Fruit fly (Drosophila melanogaster) whole organism, prepupa: ENCODE data around the gene scrib.

Experiments used
- CG3919 ChIP-seq: fragments of 200-800 bp; sonication (Bioruptor generic); optimal IDR thresholded peaks from 3 replicates; lab custom pipeline; 2016; ENCODE audit warnings: missing biosample characterization, missing genetic modification characterization
- CG6792 ChIP-seq: fragments of 200-800 bp; sonication (Bioruptor generic); optimal IDR thresholded peaks from 3 replicates; lab custom pipeline; 2016; ENCODE audit warnings: missing biosample characterization, missing genetic modification characterization
- Eip93F ChIP-seq: fragments of 200-800 bp; sonication (Bioruptor generic); optimal IDR thresholded peaks from 2 replicates; lab custom pipeline; 2016; ENCODE audit warnings: missing biosample characterization, mild to moderate bottlenecking, missing genetic modification characterization
- Smox ChIP-seq: fragments of 200-800 bp; sonication (Bioruptor generic); optimal IDR thresholded peaks from 3 replicates; lab custom pipeline; 2016; ENCODE audit warnings: missing biosample characterization, missing genetic modification characterization
- fkh ChIP-seq: fragments of 200-800 bp; sonication (Bioruptor generic); optimal IDR thresholded peaks from 3 replicates; lab custom pipeline; 2017; ENCODE audit warnings: missing biosample characterization, mild to moderate bottlenecking, missing genetic modification characterization, moderate library complexity
- topi ChIP-seq: fragments of 200-800 bp; sonication (Bioruptor generic); optimal IDR thresholded peaks from 3 replicates; lab custom pipeline; 2016; ENCODE audit warnings: missing biosample characterization, missing genetic modification characterization

DNA sequence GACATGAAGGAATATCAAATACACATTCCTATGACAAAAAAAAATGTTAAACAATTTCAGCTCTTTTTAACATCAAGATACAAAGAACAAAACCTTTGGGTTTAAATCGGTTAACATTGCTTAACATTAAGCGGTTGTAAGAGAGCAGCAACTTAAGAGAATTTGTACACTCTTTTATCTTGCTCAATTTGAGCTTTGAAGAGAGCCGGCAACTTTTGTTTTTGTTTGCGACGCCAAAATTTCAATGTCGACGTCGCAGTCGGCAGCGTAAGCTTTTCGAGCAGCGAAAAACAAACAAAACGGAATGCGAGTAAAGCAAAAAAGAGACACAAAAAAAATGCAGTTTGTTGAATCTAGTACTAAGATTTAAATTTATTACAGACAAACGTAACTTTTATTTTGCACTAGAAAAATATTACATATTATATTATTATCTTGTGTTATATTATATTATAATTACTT lies 551 bp upstream of the scrib start:
- TF ChIP-seq CG3919 (GFP tag; lab: Kevin White, UChicago) (peak; percentile 6), Smox (no peak), fkh (GFP tag; lab: Kevin White, UChicago) (no peak), topi (GFP tag; lab: Kevin White, UChicago) (no peak), CG6792 (GFP tag; lab: Kevin White, UChicago) (no peak), Eip93F (peak; percentile 15)
